Worm (Caenorhabditis elegans) whole organism, L1 larva: ENCODE measurements around the gene C44C1.1.

Experiments used
- lin-35 ChIP-seq, 2 experiments: fragments of 150-350 bp; optimal IDR thresholded peaks; 2 replicates each; lab custom pipeline; 2014; ENCODE audit warnings: missing biosample characterization in 2 of 2, missing genetic modification characterization in 2 of 2, missing genetic modification reagents in 2 of 2
- nhr-237 ChIP-seq: fragments of 150-350 bp; optimal IDR thresholded peaks from 2 replicates; lab custom pipeline; 2014; ENCODE audit warnings: missing biosample characterization, missing genetic modification characterization

- TF ChIP-seq nhr-237 (no peak), lin-35 (GFP tag; optimal IDR thresholded peaks at IDR 0.05; lab: Kevin White, UChicago) (no peak)
These were observed 50.3 kb downstream of the C44C1.1 start for ce11 chrX:1030867-1031266.
